Fruit fly (Drosophila melanogaster) whole organism, embryonic: ENCODE data around the gene LSm7.

Experiments used
- BEAF-32 ChIP-seq: fragments of 200-800 bp; sonication (Bioruptor generic); optimal IDR thresholded peaks from 3 replicates; lab custom pipeline; 2017; ENCODE audit warnings: missing biosample characterization, missing genetic modification characterization, mild to moderate bottlenecking, moderate library complexity, missing genetic modification reagents
- CG11456 ChIP-seq: fragments of 200-800 bp; sonication (Bioruptor generic); IDR thresholded peaks from 3 replicates; pipeline ENCODE4 v1.3.6; 2022; ENCODE audit warnings: missing biosample characterization, missing genetic modification characterization
- CG12071 ChIP-seq: fragments of 200-800 bp; sonication (Bioruptor generic); optimal IDR thresholded peaks from 3 replicates; lab custom pipeline; 2018; ENCODE audit warnings: missing biosample characterization, mild to moderate bottlenecking, missing genetic modification characterization
- CG12236 ChIP-seq: fragments of 200-800 bp; sonication (Bioruptor generic); optimal IDR thresholded peaks from 2 replicates; lab custom pipeline; 2016; ENCODE audit warnings: missing biosample characterization, missing genetic modification characterization
- CG1233 ChIP-seq: fragments of 200-800 bp; sonication (Bioruptor generic); optimal IDR thresholded peaks from 4 replicates; lab custom pipeline; 2018; ENCODE audit warnings: missing biosample characterization, mild to moderate bottlenecking, missing genetic modification characterization
- CG14014 ChIP-seq: fragments of 200-800 bp; sonication (Bioruptor generic); IDR thresholded peaks from 2 replicates; pipeline ENCODE4 v1.3.6; 2022; ENCODE audit warnings: missing biosample characterization, missing genetic modification characterization
- CG14441 ChIP-seq: fragments of 200-800 bp; sonication (Bioruptor generic); IDR thresholded peaks from 2 replicates; pipeline ENCODE4 v1.3.6; 2022; ENCODE audit warnings: missing biosample characterization, missing genetic modification characterization
- CG14710 ChIP-seq: fragments of 200-800 bp; sonication (Bioruptor generic); optimal IDR thresholded peaks from 3 replicates; lab custom pipeline; 2019; ENCODE audit warnings: missing biosample characterization, mild to moderate bottlenecking, missing genetic modification characterization, moderate library complexity
- CG15514 ChIP-seq: fragments of 200-800 bp; sonication (Bioruptor generic); optimal IDR thresholded peaks from 3 replicates; lab custom pipeline; 2017; ENCODE audit warnings: missing biosample characterization, missing genetic modification characterization, mild to moderate bottlenecking, moderate library complexity, missing genetic modification reagents
- CG15601 ChIP-seq: fragments of 200-800 bp; sonication (Bioruptor generic); optimal IDR thresholded peaks from 3 replicates; lab custom pipeline; 2019; ENCODE audit warnings: missing biosample characterization, mild to moderate bottlenecking, missing genetic modification characterization, moderate library complexity
- CG1602 ChIP-seq: fragments of 200-800 bp; sonication (Bioruptor generic); optimal IDR thresholded peaks from 3 replicates; lab custom pipeline; 2016; ENCODE audit warnings: missing biosample characterization, missing genetic modification characterization
- CG2116 ChIP-seq: fragments of 200-800 bp; sonication (Bioruptor generic); optimal IDR thresholded peaks from 3 replicates; lab custom pipeline; 2018; ENCODE audit warnings: missing biosample characterization, mild to moderate bottlenecking, missing genetic modification characterization
- CG2712 ChIP-seq: fragments of 200-800 bp; optimal IDR thresholded peaks from 3 replicates; lab custom pipeline; 2019; ENCODE audit warnings: missing biosample characterization, mild to moderate bottlenecking, missing genetic modification characterization, moderate library complexity
- CG2875 ChIP-seq: fragments of 200-800 bp; sonication (Bioruptor generic); optimal IDR thresholded peaks from 2 replicates; lab custom pipeline; 2017; ENCODE audit warnings: missing biosample characterization, mild to moderate bottlenecking, missing genetic modification characterization, missing genetic modification reagents
- CG30403 ChIP-seq: fragments of 200-800 bp; sonication (Bioruptor generic); optimal IDR thresholded peaks from 3 replicates; lab custom pipeline; 2016; ENCODE audit warnings: missing biosample characterization, missing genetic modification characterization
- CG32532 ChIP-seq: fragments of 200-800 bp; sonication (Bioruptor generic); IDR thresholded peaks from 2 replicates; pipeline ENCODE4 v1.3.6; 2022; ENCODE audit warnings: missing biosample characterization, missing genetic modification characterization
- CG4424 ChIP-seq: fragments of 200-800 bp; sonication (Bioruptor generic); optimal IDR thresholded peaks from 3 replicates; lab custom pipeline; 2016; ENCODE audit warnings: missing biosample characterization, missing genetic modification characterization
- CG4617 ChIP-seq: fragments of 200-800 bp; sonication (Bioruptor generic); optimal IDR thresholded peaks from 3 replicates; lab custom pipeline; 2016; ENCODE audit warnings: missing biosample characterization, missing genetic modification characterization, borderline replicate concordance
- CG5245 ChIP-seq: fragments of 200-800 bp; sonication (Bioruptor generic); optimal IDR thresholded peaks from 3 replicates; lab custom pipeline; 2016; ENCODE audit warnings: missing biosample characterization, missing genetic modification characterization
- CG6272 ChIP-seq: fragments of 200-800 bp; sonication (Bioruptor generic); IDR thresholded peaks from 2 replicates; pipeline ENCODE4 v1.3.6; 2022; ENCODE audit warnings: missing biosample characterization, missing genetic modification characterization
- CG8388 ChIP-seq: fragments of 200-800 bp; sonication (Bioruptor generic); optimal IDR thresholded peaks from 2 replicates; lab custom pipeline; 2019; ENCODE audit warnings: missing biosample characterization, mild to moderate bottlenecking, missing genetic modification characterization, moderate library complexity
- CG8924 ChIP-seq: fragments of 200-800 bp; optimal IDR thresholded peaks from 3 replicates; lab custom pipeline; 2019; ENCODE audit warnings: missing biosample characterization, mild to moderate bottlenecking, missing genetic modification characterization, moderate library complexity
- Chrac-16 ChIP-seq: fragments of 200-800 bp; sonication (Bioruptor generic); optimal IDR thresholded peaks from 3 replicates; lab custom pipeline; 2016; ENCODE audit warnings: missing biosample characterization, missing genetic modification characterization
- Dfd ChIP-seq, 2 experiments: fragments of >200 bp; optimal IDR thresholded peaks; 2 replicates each; lab custom pipeline; 2017; ENCODE audit warnings: missing biosample characterization in 2 of 2, missing genetic modification characterization in 2 of 2
- E2f1 ChIP-seq: fragments of 200-800 bp; sonication (Bioruptor generic); IDR thresholded peaks from 2 replicates; pipeline ENCODE4 v1.3.6; 2022; ENCODE audit warnings: missing biosample characterization, missing genetic modification characterization
- Elba2 ChIP-seq: fragments of 200-800 bp; sonication (Bioruptor generic); optimal IDR thresholded peaks from 3 replicates; lab custom pipeline; 2016; ENCODE audit warnings: missing biosample characterization, missing genetic modification characterization
- H15 ChIP-seq: fragments of 200-800 bp; sonication (Bioruptor generic); IDR thresholded peaks from 3 replicates; pipeline ENCODE4 v1.3.6; 2022; ENCODE audit warnings: missing biosample characterization, missing genetic modification characterization
- HLHmδ ChIP-seq: fragments of 200-800 bp; sonication (Bioruptor generic); optimal IDR thresholded peaks from 2 replicates; lab custom pipeline; 2018; ENCODE audit warnings: missing biosample characterization, mild to moderate bottlenecking, missing genetic modification characterization, moderate library complexity
- Lhr ChIP-seq: fragments of 200-800 bp; sonication (Bioruptor generic); optimal IDR thresholded peaks from 3 replicates; lab custom pipeline; 2017; ENCODE audit warnings: mild to moderate bottlenecking, missing biosample characterization, missing genetic modification reagents, missing genetic modification characterization
- Rfx ChIP-seq: fragments of 200-800 bp; sonication (Bioruptor generic); IDR thresholded peaks from 2 replicates; pipeline ENCODE4 v1.3.6; 2022; ENCODE audit warnings: missing biosample characterization, missing genetic modification characterization
- Tbp ChIP-seq: fragments of >200 bp; optimal IDR thresholded peaks from 2 replicates; lab custom pipeline; 2018; ENCODE audit warnings: missing biosample characterization, missing genetic modification characterization
- Trl ChIP-seq, 3 experiments: fragments of >200 bp in 2 of 3; fragments of 200-800 bp in 1 of 3; sonication (Bioruptor generic) in 1 of 3; optimal IDR thresholded peaks; 2 replicates in 1 of 3; 3 replicates in 2 of 3; lab custom pipeline; 2016 to 2017; ENCODE audit warnings: missing biosample characterization in 1 of 3, missing genetic modification characterization in 1 of 3
- Xbp1 ChIP-seq: fragments of 200-800 bp; sonication (Bioruptor generic); optimal IDR thresholded peaks from 3 replicates; lab custom pipeline; 2016; ENCODE audit warnings: missing biosample characterization, mild to moderate bottlenecking, missing genetic modification characterization
- YL-1 ChIP-seq: fragments of 200-800 bp; sonication (Bioruptor generic); optimal IDR thresholded peaks from 3 replicates; lab custom pipeline; 2017; ENCODE audit warnings: missing biosample characterization, mild to moderate bottlenecking, missing genetic modification characterization
- crp ChIP-seq, 2 experiments: fragments of 200-800 bp; sonication (Bioruptor generic); optimal IDR thresholded peaks; 2 replicates in 1 of 2; 3 replicates in 1 of 2; lab custom pipeline; 2017; ENCODE audit warnings: missing biosample characterization in 2 of 2, missing genetic modification characterization in 2 of 2, mild to moderate bottlenecking in 1 of 2, moderate library complexity in 1 of 2
- cwo ChIP-seq: fragments of 200-800 bp; sonication (Bioruptor generic); optimal IDR thresholded peaks from 3 replicates; lab custom pipeline; 2017; ENCODE audit warnings: missing biosample characterization, missing genetic modification characterization, mild to moderate bottlenecking, moderate library complexity, missing genetic modification reagents
- dm ChIP-seq: fragments of 200-800 bp; sonication (Bioruptor generic); optimal IDR thresholded peaks from 3 replicates; lab custom pipeline; 2016; ENCODE audit warnings: missing biosample characterization, missing genetic modification characterization
- dmrt11E ChIP-seq: fragments of 200-800 bp; sonication (Bioruptor generic); optimal IDR thresholded peaks from 3 replicates; lab custom pipeline; 2018; ENCODE audit warnings: missing biosample characterization, mild to moderate bottlenecking, missing genetic modification characterization, moderate library complexity
- gcm ChIP-seq: fragments of 200-800 bp; sonication (Bioruptor generic); optimal IDR thresholded peaks from 2 replicates; lab custom pipeline; 2019; ENCODE audit warnings: missing biosample characterization, mild to moderate bottlenecking, missing genetic modification characterization, moderate library complexity
- gfzf ChIP-seq: fragments of 200-800 bp; sonication (Bioruptor generic); optimal IDR thresholded peaks from 2 replicates; lab custom pipeline; 2016; ENCODE audit warnings: missing biosample characterization, mild to moderate bottlenecking, missing genetic modification characterization, moderate library complexity
- hth ChIP-seq: fragments of >200 bp; optimal IDR thresholded peaks from 2 replicates; lab custom pipeline; 2017; ENCODE audit warnings: inconsistent platforms
- ind ChIP-seq: fragments of 200-800 bp; sonication (Bioruptor generic); optimal IDR thresholded peaks from 3 replicates; lab custom pipeline; 2016; ENCODE audit warnings: missing biosample characterization, missing genetic modification characterization
- knrl ChIP-seq: fragments of 200-800 bp; sonication (Bioruptor generic); IDR thresholded peaks from 3 replicates; pipeline ENCODE4 v1.3.6; 2022; ENCODE audit warnings: missing biosample characterization, missing genetic modification characterization; ENCODE audit not compliant: partially characterized antibody
- sisA ChIP-seq: fragments of 200-800 bp; sonication (Bioruptor generic); IDR thresholded peaks from 2 replicates; pipeline ENCODE4 v1.3.6; 2022; ENCODE audit warnings: missing biosample characterization, missing genetic modification characterization
- tin ChIP-seq: fragments of 200-800 bp; sonication (Bioruptor generic); optimal IDR thresholded peaks from 3 replicates; lab custom pipeline; 2016; ENCODE audit warnings: missing biosample characterization, missing genetic modification characterization
- trem ChIP-seq: fragments of 200-800 bp; optimal IDR thresholded peaks from 3 replicates; lab custom pipeline; 2019; ENCODE audit warnings: missing biosample characterization, mild to moderate bottlenecking, missing genetic modification characterization, moderate library complexity
- vfl ChIP-seq: fragments of 200-800 bp; sonication (Bioruptor generic); optimal IDR thresholded peaks from 2 replicates; lab custom pipeline; 2016; ENCODE audit warnings: missing biosample characterization, missing genetic modification characterization
- vnd ChIP-seq: fragments of 200-800 bp; sonication (Bioruptor generic); IDR thresholded peaks from 3 replicates; pipeline ENCODE4 v1.3.6; 2022; ENCODE audit warnings: missing biosample characterization, missing genetic modification characterization; ENCODE audit not compliant: partially characterized antibody

The LSm7 gene

dm6 chr2L:16743055-16743805 lies at the start of gene LSm7, which contains the start of gene BuGZ (continued):
- TF ChIP-seq CG15514 (GFP tag; lab: Kevin White, UChicago) (peak; percentile 47), CG12071 (GFP tag; lab: Kevin White, UChicago) (no peak), Xbp1 (GFP tag; lab: Kevin White, UChicago) (peak; percentile 66), CG5245 (peak; percentile 17), CG30403 (peak; percentile 38), crp (GFP tag; optimal IDR thresholded peaks at IDR 0.05; lab: Kevin White, UChicago) (peak in 1 of 2 experiments; percentile 39), ind (GFP tag; lab: Kevin White, UChicago) (peak; percentile 22), CG4617 (GFP tag; lab: Kevin White, UChicago) (peak; percentile 51), CG12236 (no peak), CG2875 (peak; percentile 16), Chrac-16 (peak; percentile 20), knrl (peak; percentile 66), dmrt11E (tag; lab: Kevin White, UChicago) (peak; percentile 55), CG14710 (tag; lab: Kevin White, UChicago) (peak; percentile 82), Lhr (GFP tag; lab: Kevin White, UChicago) (peak; percentile 75), vfl (no peak), CG11456 (GFP tag; lab: Robert Waterston, UW) (no peak), Elba2 (GFP tag; lab: Kevin White, UChicago) (peak; percentile 63), HLHmδ (GFP tag; lab: Kevin White, UChicago) (no peak), dm (GFP tag; lab: Kevin White, UChicago) (peak; percentile 14), Rfx (GFP tag; lab: Robert Waterston, UW) (peak; percentile 59), cwo (GFP tag; lab: Kevin White, UChicago) (no peak), CG1233 (GFP tag; lab: Kevin White, UChicago) (peak; percentile 25), hth (lab: Kevin White, UChicago) (no peak), CG2116 (GFP tag; lab: Kevin White, UChicago) (peak; percentile 85), CG2712 (peak; percentile 65), Trl (optimal IDR thresholded peaks at IDR 0.05; lab: Kevin White, UChicago) (no peak), Trl (GFP tag; optimal IDR thresholded peaks at IDR 0.05; lab: Kevin White, UChicago) (peak; percentile 32), CG8388 (GFP tag; lab: Kevin White, UChicago) (peak; percentile 36), CG15601 (tag; lab: Kevin White, UChicago) (peak; percentile 62), Tbp (GFP tag; lab: Kevin White, UChicago) (no peak), sisA (no peak), E2f1 (0 out of 2 replicates have a peak, but pooled peaks have one; percentile 15), tin (GFP tag; lab: Kevin White, UChicago) (peak; percentile 55), Dfd (GFP tag; optimal IDR thresholded peaks at IDR 0.05; lab: Kevin White, UChicago) (no peak), YL-1 (GFP tag; lab: Kevin White, UChicago) (peak; percentile 95), trem (tag; lab: Kevin White, UChicago) (peak; percentile 92), BEAF-32 (peak; percentile 78), CG14441 (0 out of 2 replicates have a peak, but pooled peaks have one; percentile 14), gfzf (GFP tag; lab: Kevin White, UChicago) (peak; percentile 83), CG6272 (GFP tag; lab: Robert Waterston, UW) (no peak), H15 (GFP tag; lab: Robert Waterston, UW) (0 out of 3 replicates have a peak, but pooled peaks have one; percentile 12), CG4424 (GFP tag; lab: Kevin White, UChicago) (peak; percentile 54), gcm (GFP tag; lab: Kevin White, UChicago) (peak; percentile 31), vnd (peak; percentile 50; the same call in 2 of the 3 replicates), CG32532 (GFP tag; lab: Robert Waterston, UW) (peak; percentile 34; the same call in 1 of the 2 replicates), CG1602 (peak; percentile 13), CG8924 (tag; lab: Kevin White, UChicago) (peak; percentile 63), CG14014 (GFP tag; lab: Robert Waterston, UW) (no peak)
